Worm (Caenorhabditis elegans) whole organism, young adult: Measurements from ENCODE around the gene fezf-1.
A peak's percentile ranks its signal among the peaks of the same experiment; 100 is the strongest.

Experiments
- B0019.2 ChIP-seq: fragments of 200-800 bp; sonication (Bioruptor generic); conservative IDR thresholded peaks from 2 replicates; pipeline ENCODE4 v1.3.6; 2022; ENCODE audit warnings: missing genetic modification reagents, missing genetic modification characterization, missing compliant biosample characterization
- B0336.3 ChIP-seq: fragments of 200-800 bp; sonication (Bioruptor generic); IDR thresholded peaks from 2 replicates; pipeline ENCODE4 v1.3.6; 2022; ENCODE audit warnings: missing genetic modification characterization, missing compliant biosample characterization
- C06A6.2 ChIP-seq: fragments of 200-800 bp; sonication (Bioruptor generic); conservative IDR thresholded peaks from 2 replicates; pipeline ENCODE4 v1.3.6; 2022; ENCODE audit warnings: missing genetic modification characterization, missing compliant biosample characterization
- F33H1.4 ChIP-seq: fragments of 200-800 bp; sonication (Bioruptor generic); IDR thresholded peaks from 2 replicates; pipeline ENCODE4 v1.3.6; 2022; ENCODE audit warnings: missing genetic modification reagents, missing genetic modification characterization, missing compliant biosample characterization
- F55B11.4 ChIP-seq: sonication (generic microtip); optimal IDR thresholded peaks from 2 replicates; lab custom pipeline; 2016; ENCODE audit warnings: missing compliant biosample characterization, missing genetic modification characterization, borderline replicate concordance; ENCODE audit not compliant: insufficient read depth
- K11D2.4 ChIP-seq: fragments of 200-800 bp; sonication (Bioruptor generic); IDR thresholded peaks from 2 replicates; pipeline ENCODE4 v1.3.6; 2022; ENCODE audit warnings: missing genetic modification reagents, missing genetic modification characterization, missing compliant biosample characterization
- K12H6.12 ChIP-seq: fragments of 200-800 bp; sonication (Bioruptor generic); optimal IDR thresholded peaks from 2 replicates; lab custom pipeline; 2018; ENCODE audit warnings: mild to moderate bottlenecking, missing genetic modification characterization, missing compliant biosample characterization
- T07F8.4 ChIP-seq: sonication (generic microtip); optimal IDR thresholded peaks from 2 replicates; lab custom pipeline; 2016; ENCODE audit warnings: mild to moderate bottlenecking, missing genetic modification characterization, moderate library complexity, missing compliant biosample characterization
- ZK185.1 ChIP-seq: sonication (generic microtip); optimal IDR thresholded peaks from 2 replicates; lab custom pipeline; 2016; ENCODE audit warnings: mild to moderate bottlenecking, missing genetic modification characterization, missing compliant biosample characterization; ENCODE audit not compliant: poor library complexity, severe bottlenecking
- aptf-3 ChIP-seq: fragments of 200-800 bp; sonication (Bioruptor generic); IDR thresholded peaks from 2 replicates; pipeline ENCODE4 v1.3.6; 2022; ENCODE audit warnings: missing genetic modification characterization, missing compliant biosample characterization
- attf-6 ChIP-seq: fragments of 200-800 bp; sonication (Bioruptor generic); IDR thresholded peaks from 2 replicates; pipeline ENCODE4 v1.3.6; 2022; ENCODE audit warnings: missing genetic modification reagents, missing genetic modification characterization, missing compliant biosample characterization
- bed-2 ChIP-seq: fragments of 200-800 bp; sonication (Bioruptor generic); IDR thresholded peaks from 2 replicates; pipeline ENCODE4 v1.3.6; 2022; ENCODE audit warnings: missing genetic modification reagents, missing genetic modification characterization, missing compliant biosample characterization
- cebp-2 ChIP-seq: fragments of 200-800 bp; sonication (Bioruptor generic); IDR thresholded peaks from 2 replicates; pipeline ENCODE4 v1.3.6; 2022; ENCODE audit warnings: missing genetic modification characterization, missing compliant biosample characterization
- die-1 ChIP-seq: sonication (generic microtip); optimal IDR thresholded peaks from 2 replicates; lab custom pipeline; 2016; ENCODE audit warnings: missing genotype, mild to moderate bottlenecking, missing genetic modification characterization, missing compliant biosample characterization
- dox-1 ChIP-seq: fragments of 200-800 bp; sonication (Bioruptor generic); IDR thresholded peaks from 2 replicates; pipeline ENCODE4 v1.3.6; 2022; ENCODE audit warnings: missing genetic modification reagents, missing genetic modification characterization, missing compliant biosample characterization
- efl-1 ChIP-seq: fragments of 150-350 bp; optimal IDR thresholded peaks from 2 replicates; lab custom pipeline; 2014; ENCODE audit warnings: missing biosample characterization, missing genetic modification reagents, missing genetic modification characterization
- egl-18 ChIP-seq: fragments of 200-800 bp; sonication (Bioruptor generic); IDR thresholded peaks from 2 replicates; pipeline ENCODE4 v1.3.6; 2022; ENCODE audit warnings: missing genetic modification reagents, missing genetic modification characterization, missing compliant biosample characterization
- egrh-3 ChIP-seq: fragments of 200-800 bp; sonication (Bioruptor generic); IDR thresholded peaks from 2 replicates; pipeline ENCODE4 v1.3.6; 2022; ENCODE audit warnings: missing genetic modification reagents, missing genetic modification characterization, missing compliant biosample characterization
- gei-17 ChIP-seq: fragments of 200-800 bp; sonication (Bioruptor generic); optimal IDR thresholded peaks from 2 replicates; lab custom pipeline; 2018; ENCODE audit warnings: mild to moderate bottlenecking, missing genetic modification characterization, missing compliant biosample characterization
- him-1 ChIP-seq: sonication (generic microtip); optimal IDR thresholded peaks from 2 replicates; lab custom pipeline; 2016; ENCODE audit warnings: missing genotype, missing genetic modification reagents, missing genetic modification characterization, missing compliant biosample characterization
- hlh-12 ChIP-seq: sonication (generic microtip); optimal IDR thresholded peaks from 2 replicates; lab custom pipeline; 2016; ENCODE audit warnings: missing genetic modification characterization, missing compliant biosample characterization
- hsf-1 ChIP-seq: fragments of 200-800 bp; sonication (Bioruptor generic); IDR thresholded peaks from 2 replicates; pipeline ENCODE4 v1.3.6; 2022; ENCODE audit warnings: missing genetic modification reagents, missing genetic modification characterization, missing compliant biosample characterization
- let-526 ChIP-seq: fragments of 200-800 bp; sonication (Bioruptor generic); IDR thresholded peaks from 2 replicates; pipeline ENCODE4 v1.3.6; 2022; ENCODE audit warnings: missing genetic modification reagents, missing genetic modification characterization, missing compliant biosample characterization
- let-607 ChIP-seq, 2 experiments: fragments of 200-800 bp in 1 of 2; sonication (Bioruptor generic) in 1 of 2; sonication (generic microtip) in 1 of 2; optimal IDR thresholded peaks; 2 replicates each; lab custom pipeline; 2016 to 2018; ENCODE audit warnings: mild to moderate bottlenecking in 2 of 2, missing compliant biosample characterization in 2 of 2, missing genetic modification characterization in 2 of 2, moderate library complexity in 2 of 2, missing genotype in 1 of 2
- lin-35 ChIP-seq, 3 experiments: fragments of 150-350 bp in 2 of 3; sonication (generic microtip) in 1 of 3; optimal IDR thresholded peaks; 2 replicates each; lab custom pipeline; 2014 to 2018; ENCODE audit warnings: missing biosample characterization in 3 of 3, missing genetic modification characterization in 3 of 3, missing genetic modification reagents in 3 of 3
- madf-10 ChIP-seq: sonication (generic microtip); optimal IDR thresholded peaks from 2 replicates; lab custom pipeline; 2016; ENCODE audit warnings: mild to moderate bottlenecking, missing genetic modification characterization, missing compliant biosample characterization
- madf-3 ChIP-seq: fragments of 200-800 bp; sonication (Bioruptor generic); IDR thresholded peaks from 2 replicates; pipeline ENCODE4 v1.3.6; 2022; ENCODE audit warnings: missing genetic modification reagents, missing genetic modification characterization, missing compliant biosample characterization
- nfya-1 ChIP-seq: sonication (generic microtip); optimal IDR thresholded peaks from 2 replicates; lab custom pipeline; 2017; ENCODE audit warnings: antibody characterized with exemption, missing compliant biosample characterization, missing genetic modification characterization, borderline replicate concordance; ENCODE audit not compliant: insufficient read depth
- nfyb-1 ChIP-seq: fragments of 200-800 bp; sonication (Bioruptor generic); IDR thresholded peaks from 2 replicates; pipeline ENCODE4 v1.3.6; 2022; ENCODE audit warnings: missing genetic modification reagents, missing genetic modification characterization, missing compliant biosample characterization
- nhr-90 ChIP-seq: sonication (generic microtip); optimal IDR thresholded peaks from 2 replicates; lab custom pipeline; 2016; ENCODE audit warnings: missing genotype, mild to moderate bottlenecking, missing genetic modification characterization, missing compliant biosample characterization
- pbrm-1 ChIP-seq: fragments of 200-800 bp; sonication (Bioruptor generic); IDR thresholded peaks from 2 replicates; pipeline ENCODE4 v1.3.6; 2022; ENCODE audit warnings: missing genetic modification reagents, missing genetic modification characterization, missing compliant biosample characterization
- sdz-38 ChIP-seq: sonication (generic microtip); optimal IDR thresholded peaks from 2 replicates; lab custom pipeline; 2016; ENCODE audit warnings: missing genotype, missing genetic modification characterization, missing compliant biosample characterization
- sea-2 ChIP-seq: fragments of 200-800 bp; sonication (Bioruptor generic); IDR thresholded peaks from 2 replicates; pipeline ENCODE4 v1.3.6; 2022; ENCODE audit warnings: missing genetic modification characterization, missing compliant biosample characterization
- tbx-9 ChIP-seq: sonication (generic microtip); optimal IDR thresholded peaks from 2 replicates; lab custom pipeline; 2016; ENCODE audit warnings: borderline replicate concordance, missing genetic modification characterization, inconsistent platforms, missing compliant biosample characterization
- unc-62 ChIP-seq: fragments of 150-350 bp; optimal IDR thresholded peaks from 2 replicates; lab custom pipeline; 2014; ENCODE audit warnings: missing biosample characterization, missing genetic modification reagents, missing genetic modification characterization
- ztf-18 ChIP-seq: sonication (generic microtip); optimal IDR thresholded peaks from 2 replicates; lab custom pipeline; 2016; ENCODE audit warnings: missing genotype, mild to moderate bottlenecking, missing genetic modification characterization, missing compliant biosample characterization
- ztf-3 ChIP-seq: fragments of 200-800 bp; sonication (Bioruptor generic); optimal IDR thresholded peaks from 2 replicates; lab custom pipeline; 2018; ENCODE audit warnings: mild to moderate bottlenecking, missing genetic modification characterization, missing compliant biosample characterization

fezf-1 gene

ce11 chrIV:13464620-13465019 is 1.3 kb upstream of the fezf-1 start:
- TF ChIP-seq hsf-1 (GFP tag; lab: Robert Waterston, UW) (peak; percentile 95), egrh-3 (GFP tag; lab: Robert Waterston, UW) (peak; percentile 28; the same call in 1 of the 2 replicates), dox-1 (0 out of 2 replicates have a peak, but pooled peaks have one; percentile 6), cebp-2 (GFP tag; lab: Robert Waterston, UW) (0 out of 2 replicates have a peak, but pooled peaks have one; percentile 47)

- TF ChIP-seq B0336.3 (GFP tag; lab: Robert Waterston, UW) (no peak), aptf-3 (GFP tag; lab: Robert Waterston, UW) (no peak), let-526 (GFP tag; lab: Robert Waterston, UW) (no peak), bed-2 (GFP tag; lab: Robert Waterston, UW) (no peak), madf-3 (GFP tag; lab: Robert Waterston, UW) (no peak), C06A6.2 (no peak), egrh-3 (GFP tag; lab: Robert Waterston, UW) (no peak), ztf-18 (tag; lab: Kevin White, UChicago) (no peak), sea-2 (GFP tag; lab: Robert Waterston, UW) (no peak), egl-18 (GFP tag; lab: Robert Waterston, UW) (no peak), B0019.2 (GFP tag; lab: Robert Waterston, UW) (no peak), let-607 (tag; optimal IDR thresholded peaks at IDR 0.05; lab: Kevin White, UChicago) (no peak), madf-10 (no peak)
Observed at ce11 chrIV:13472011-13472410, 6.1 kb downstream of the fezf-1 start, which contains the start of the genes ttbk-8.1 and Y38H8A.4. TSS of gene ttbk-8.1 (plus strand) at chrIV:13472311. TSS of gene Y38H8A.4 (minus strand) at chrIV:13472376.

DNA sequence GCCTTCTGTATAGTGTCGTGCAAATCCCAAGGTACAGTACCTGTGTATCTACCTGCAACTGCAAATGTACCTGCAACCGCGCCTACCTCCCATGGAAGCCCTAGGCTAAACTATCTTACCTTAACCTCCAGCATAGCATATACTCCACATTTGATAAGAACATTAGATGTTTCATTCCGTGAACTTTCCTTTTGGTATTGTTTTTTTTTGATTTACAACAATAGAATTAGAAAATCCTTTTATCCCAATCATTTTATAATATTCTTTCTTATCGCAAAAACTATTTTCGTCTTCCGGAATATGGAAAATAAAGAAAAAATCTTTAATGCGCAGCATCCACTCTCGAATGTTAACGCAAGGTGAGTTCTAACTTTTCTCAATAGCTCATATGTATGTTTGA is 8.2 kb downstream of the fezf-1 start, which contains the start of gene Y38H8A.2:
Gene Y38H8A.2, plus strand, starts transcription at position 301 of the 400 bp plus-strand sequence.
- TF ChIP-seq tbx-9 = no peak
- no peak for TF ChIP-seq ztf-3
- TF ChIP-seq lin-35 (GFP tag; optimal IDR thresholded peaks at IDR 0.05; lab: Kevin White, UChicago) = no peak
- no peak for TF ChIP-seq nfya-1 (tag; lab: Kevin White, UChicago)
- TF ChIP-seq K11D2.4 (GFP tag; lab: Robert Waterston, UW) = no peak
- no peak for TF ChIP-seq F33H1.4 (GFP tag; lab: Robert Waterston, UW)
- TF ChIP-seq attf-6 = no peak
- no peak for TF ChIP-seq gei-17 (GFP tag; lab: Kevin White, UChicago)
- no peak for TF ChIP-seq efl-1 (GFP tag; lab: Kevin White, UChicago)
- TF ChIP-seq, all 124 proteins: peak for 0

- TF ChIP-seq nfyb-1 (GFP tag; lab: Robert Waterston, UW) (no peak), T07F8.4 (no peak), him-1 (tag; lab: Kevin White, UChicago) (no peak), nfya-1 (tag; lab: Kevin White, UChicago) (no peak), efl-1 (GFP tag; lab: Kevin White, UChicago) (no peak), B0019.2 (GFP tag; lab: Robert Waterston, UW) (no peak), nhr-90 (tag; lab: Kevin White, UChicago) (no peak), die-1 (tag; lab: Kevin White, UChicago) (no peak), dox-1 (no peak), ZK185.1 (tag; lab: Kevin White, UChicago) (no peak), sdz-38 (tag; lab: Kevin White, UChicago) (no peak), hlh-12 (tag; lab: Kevin White, UChicago) (no peak), pbrm-1 (GFP tag; lab: Robert Waterston, UW) (no peak), K12H6.12 (no peak), F55B11.4 (tag; lab: Kevin White, UChicago) (no peak), unc-62 (no peak)
Observed at ce11 chrIV:13482469-13482868, 16.6 kb downstream of the fezf-1 start, which contains the start of gene Y38H8A.1. TSS of gene Y38H8A.1 (plus strand) at chrIV:13482769.
